Worm (Caenorhabditis elegans): ENCODE measurements around the gene T24D5.1.

The T24D5.1 gene

DNA sequence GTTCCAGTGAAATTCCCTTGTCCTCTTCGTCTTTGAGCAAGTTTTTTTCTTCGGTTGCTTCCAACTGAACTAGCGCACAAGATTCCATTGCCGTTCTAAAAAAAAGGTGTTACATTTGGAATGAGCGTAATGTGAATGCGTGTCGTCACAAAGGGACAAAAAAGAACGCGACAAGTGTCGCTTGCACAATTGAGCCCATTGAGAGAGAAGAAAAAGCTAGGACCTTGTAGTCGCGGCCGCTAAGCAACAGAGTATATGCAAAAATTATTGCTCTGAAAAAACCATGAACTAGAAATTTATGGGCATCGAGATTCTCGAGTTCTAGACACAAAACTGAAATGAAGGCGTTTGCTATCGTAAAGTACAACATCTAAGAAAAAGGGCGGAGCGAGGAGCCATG is 11.8 kb downstream of the T24D5.1 start, which contains the start of gene T24D5.2:
Gene T24D5.2, minus strand, starts transcription at position 101 of the 400 bp plus-strand sequence.
- TF ChIP-seq xnd-1 (tag; optimal IDR thresholded peaks at IDR 0.05) (no peak), C17E4.6 (GFP tag; IDR thresholded peaks at IDR 0.05) (no peak), egl-44 (GFP tag; IDR thresholded peaks at IDR 0.05) (no peak), bed-1 (GFP tag; IDR thresholded peaks at IDR 0.05) (no peak), hmg-20 (GFP tag; IDR thresholded peaks at IDR 0.05) (no peak), attf-5 (GFP tag; optimal IDR thresholded peaks at IDR 0.05) (no peak), nhr-27 (tag; optimal IDR thresholded peaks at IDR 0.05) (no peak), lin-40 (tag; optimal IDR thresholded peaks at IDR 0.05) (no peak), Y67H2A.10 (GFP tag; conservative IDR thresholded peaks at IDR 0.05) (no peak), Y95B8A.8 (GFP tag; IDR thresholded peaks at IDR 0.05) (no peak), nfya-2 (GFP tag; IDR thresholded peaks at IDR 0.05) (no peak), T07F8.4 (tag; optimal IDR thresholded peaks at IDR 0.05) (no peak), ztf-6 (GFP tag; IDR thresholded peaks at IDR 0.05) (no peak), nhr-80 (tag; optimal IDR thresholded peaks at IDR 0.05) (no peak), lin-26 (GFP tag; IDR thresholded peaks at IDR 0.05) (no peak), Y56A3A.18 (GFP tag; IDR thresholded peaks at IDR 0.05) (no peak), ets-4 (GFP tag; optimal IDR thresholded peaks at IDR 0.05) (no peak), hlh-12 (tag; optimal IDR thresholded peaks at IDR 0.05) (no peak), snpc-1.3 (tag; optimal IDR thresholded peaks at IDR 0.05; ENCODE audit: insufficient read depth) (no peak)

DNA sequence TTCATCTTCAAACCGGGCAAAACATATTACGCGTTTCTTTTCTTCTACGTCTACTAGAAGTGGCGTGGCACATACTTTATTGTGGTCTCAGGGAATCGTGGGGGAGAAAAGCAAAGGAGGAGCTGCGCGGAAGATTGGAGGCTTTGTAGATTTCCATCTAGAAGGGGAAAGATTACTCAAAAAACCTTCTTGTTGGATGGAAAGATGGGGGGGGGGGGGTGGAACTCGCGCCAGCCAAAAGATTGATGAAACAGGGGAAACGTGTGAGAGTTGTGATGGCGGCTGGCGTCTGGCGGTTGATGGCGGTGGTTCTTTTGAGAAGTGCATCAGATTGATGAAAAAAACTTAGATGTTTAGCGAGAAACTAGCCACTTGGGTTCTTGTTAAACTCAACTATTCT is 14.9 kb downstream of the T24D5.1 start:
- TF ChIP-seq attf-3 (GFP tag; conservative IDR thresholded peaks at IDR 0.05) (no peak), zim-3 (tag; optimal IDR thresholded peaks at IDR 0.05) (no peak), rec-8 (tag; optimal IDR thresholded peaks at IDR 0.05) (no peak), T07F8.4 (tag; optimal IDR thresholded peaks at IDR 0.05) (no peak), dpl-1 (GFP tag; optimal IDR thresholded peaks at IDR 0.05) (no peak), nfya-2 (GFP tag; IDR thresholded peaks at IDR 0.05) (no peak), athp-1 (tag; optimal IDR thresholded peaks at IDR 0.05) (no peak), Y95B8A.8 (GFP tag; IDR thresholded peaks at IDR 0.05) (no peak), attf-6 (GFP tag; IDR thresholded peaks at IDR 0.05) (no peak), nfya-1 (tag; optimal IDR thresholded peaks at IDR 0.05; ENCODE audit: borderline replicate concordance, insufficient read depth) (no peak), lin-26 (GFP tag; IDR thresholded peaks at IDR 0.05) (no peak), tbx-9 (tag; optimal IDR thresholded peaks at IDR 0.05; ENCODE audit: borderline replicate concordance) (no peak), F55B11.4 (tag; optimal IDR thresholded peaks at IDR 0.05; ENCODE audit: borderline replicate concordance, insufficient read depth) (no peak)

DNA sequence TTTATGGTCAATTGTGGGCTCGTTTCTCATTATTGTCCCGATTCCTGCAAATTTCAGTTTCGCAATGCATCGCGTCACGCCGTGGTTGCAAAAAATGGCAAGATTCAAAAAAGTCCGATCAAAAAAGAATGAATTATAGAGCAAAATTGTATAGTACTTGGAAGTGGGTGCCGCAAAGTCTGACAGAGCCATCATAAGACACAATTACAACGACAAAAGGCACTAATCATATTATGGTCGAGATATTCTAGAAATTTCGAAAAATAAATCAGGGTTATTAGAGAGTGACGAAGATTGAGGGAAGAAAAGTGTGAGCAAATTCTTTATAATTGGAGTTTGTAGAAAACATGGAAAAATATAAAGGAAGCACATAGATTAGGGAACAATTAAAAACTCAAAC is 20.6 kb downstream of the T24D5.1 start:
- TF ChIP-seq C17E4.6 (GFP tag; IDR thresholded peaks at IDR 0.05) (no peak), snpc-3.4 (tag; optimal IDR thresholded peaks at IDR 0.05) (no peak), F57A8.1 (GFP tag; optimal IDR thresholded peaks at IDR 0.05) (no peak), gei-17 (GFP tag; optimal IDR thresholded peaks at IDR 0.05) (no peak), egrh-3 (GFP tag; IDR thresholded peaks at IDR 0.05) (no peak), ztf-25 (GFP tag; IDR thresholded peaks at IDR 0.05) (no peak), lag-1 (GFP tag; IDR thresholded peaks at IDR 0.05) (no peak)

DNA sequence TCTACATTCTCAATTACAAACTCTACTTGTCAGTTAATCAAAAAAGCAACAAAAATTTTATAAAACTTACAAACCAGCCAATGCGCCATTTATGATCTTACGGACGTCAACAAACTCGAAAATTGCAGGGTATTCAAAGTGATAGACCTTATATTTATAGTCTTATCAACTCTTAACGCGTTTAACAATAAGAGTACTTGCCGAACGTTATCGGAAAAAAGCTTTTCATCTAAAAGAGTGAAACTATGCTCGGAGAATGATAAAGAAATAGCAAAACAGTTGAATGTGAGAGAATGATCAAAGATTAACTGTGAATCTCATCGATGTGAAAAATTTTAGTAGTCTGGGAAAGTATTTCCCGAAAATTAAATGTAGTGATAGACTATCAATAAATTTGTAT is 21.4 kb downstream of the T24D5.1 start:
- TF ChIP-seq snpc-4 (GFP tag; optimal IDR thresholded peaks at IDR 0.05), result no peak
- TF ChIP-seq snpc-4 (tag; optimal IDR thresholded peaks at IDR 0.05), result no peak
- TF ChIP-seq unc-62 (GFP tag; optimal IDR thresholded peaks at IDR 0.05), result no peak
- peak; percentile 74 for TF ChIP-seq nhr-80 (tag; optimal IDR thresholded peaks at IDR 0.05)
- no peak for TF ChIP-seq tbx-9 (tag; optimal IDR thresholded peaks at IDR 0.05; ENCODE audit: borderline replicate concordance)
- TF ChIP-seq ztf-28 (GFP tag; IDR thresholded peaks at IDR 0.05), result no peak
- TF ChIP-seq B0261.1 (tag; optimal IDR thresholded peaks at IDR 0.05), result no peak
- no peak for TF ChIP-seq gei-17 (GFP tag; optimal IDR thresholded peaks at IDR 0.05)
- TF ChIP-seq xnd-1 (tag; optimal IDR thresholded peaks at IDR 0.05), result no peak
- no peak for TF ChIP-seq hmg-20 (GFP tag; IDR thresholded peaks at IDR 0.05)

All from whole organism, young adult.